Fruit fly (Drosophila melanogaster) whole organism, embryonic: ENCODE data around the gene GAPcenA.

ENCODE experiments used
- B-H2 ChIP-seq: fragments of 200-800 bp; sonication (Bioruptor generic); optimal IDR thresholded peaks from 2 replicates; lab custom pipeline; 2018; ENCODE audit warnings: missing biosample characterization, mild to moderate bottlenecking, missing genetic modification characterization
- Bteb2 ChIP-seq: fragments of 200-800 bp; sonication (Bioruptor generic); optimal IDR thresholded peaks from 2 replicates; lab custom pipeline; 2016; ENCODE audit warnings: missing biosample characterization, missing genetic modification characterization
- CG10274 ChIP-seq: fragments of 200-800 bp; sonication (Bioruptor generic); optimal IDR thresholded peaks from 3 replicates; lab custom pipeline; 2017; ENCODE audit warnings: missing biosample characterization, mild to moderate bottlenecking, missing genetic modification characterization
- CG10654 ChIP-seq: fragments of 200-800 bp; sonication (Bioruptor generic); optimal IDR thresholded peaks from 2 replicates; lab custom pipeline; 2016; ENCODE audit warnings: missing biosample characterization, missing genetic modification characterization
- CG11456 ChIP-seq: fragments of 200-800 bp; sonication (Bioruptor generic); IDR thresholded peaks from 3 replicates; pipeline ENCODE4 v1.3.6; 2022; ENCODE audit warnings: missing biosample characterization, missing genetic modification characterization
- CG11696 ChIP-seq: fragments of 200-800 bp; sonication (Bioruptor generic); IDR thresholded peaks from 2 replicates; pipeline ENCODE4 v1.3.6; 2022; ENCODE audit warnings: missing biosample characterization, missing genetic modification characterization
- CG12659 ChIP-seq: fragments of 200-800 bp; sonication (Bioruptor generic); optimal IDR thresholded peaks from 3 replicates; lab custom pipeline; 2017; ENCODE audit warnings: mild to moderate bottlenecking, missing biosample characterization, missing genetic modification reagents, missing genetic modification characterization
- CG12744 ChIP-seq: fragments of 200-800 bp; sonication (Bioruptor generic); optimal IDR thresholded peaks from 2 replicates; lab custom pipeline; 2016; ENCODE audit warnings: missing biosample characterization, missing genetic modification characterization
- CG14014 ChIP-seq: fragments of 200-800 bp; sonication (Bioruptor generic); IDR thresholded peaks from 2 replicates; pipeline ENCODE4 v1.3.6; 2022; ENCODE audit warnings: missing biosample characterization, missing genetic modification characterization
- CG14965 ChIP-seq: fragments of 200-800 bp; sonication (Bioruptor generic); optimal IDR thresholded peaks from 2 replicates; lab custom pipeline; 2016; ENCODE audit warnings: missing biosample characterization, missing genetic modification characterization, borderline replicate concordance
- CG18599 ChIP-seq: fragments of 200-800 bp; sonication (Bioruptor generic); optimal IDR thresholded peaks from 3 replicates; lab custom pipeline; 2017; ENCODE audit warnings: missing biosample characterization, missing genetic modification characterization, mild to moderate bottlenecking, moderate library complexity, missing genetic modification reagents
- CG2116 ChIP-seq: fragments of 200-800 bp; sonication (Bioruptor generic); optimal IDR thresholded peaks from 3 replicates; lab custom pipeline; 2018; ENCODE audit warnings: missing biosample characterization, mild to moderate bottlenecking, missing genetic modification characterization
- CG31441 ChIP-seq: fragments of 200-800 bp; sonication (Bioruptor generic); IDR thresholded peaks from 2 replicates; pipeline ENCODE4 v1.3.6; 2022; ENCODE audit warnings: missing biosample characterization, missing genetic modification characterization
- CG32532 ChIP-seq: fragments of 200-800 bp; sonication (Bioruptor generic); IDR thresholded peaks from 2 replicates; pipeline ENCODE4 v1.3.6; 2022; ENCODE audit warnings: missing biosample characterization, missing genetic modification characterization
- CG4707 ChIP-seq: fragments of 200-800 bp; sonication (Bioruptor generic); optimal IDR thresholded peaks from 2 replicates; lab custom pipeline; 2018; ENCODE audit warnings: missing biosample characterization, mild to moderate bottlenecking, missing genetic modification characterization, moderate library complexity
- CG4854 ChIP-seq: fragments of 200-800 bp; sonication (Bioruptor generic); optimal IDR thresholded peaks from 2 replicates; lab custom pipeline; 2016; ENCODE audit warnings: missing biosample characterization, missing genetic modification characterization, inconsistent platforms
- CG7745 ChIP-seq: fragments of 200-800 bp; sonication (Bioruptor generic); optimal IDR thresholded peaks from 2 replicates; lab custom pipeline; 2018; ENCODE audit warnings: missing biosample characterization, mild to moderate bottlenecking, missing genetic modification characterization, moderate library complexity
- CG7786 ChIP-seq: fragments of 200-800 bp; sonication (Bioruptor generic); optimal IDR thresholded peaks from 2 replicates; lab custom pipeline; 2016; ENCODE audit warnings: missing biosample characterization, missing genetic modification characterization
- CG8478 ChIP-seq: fragments of >200 bp; optimal IDR thresholded peaks from 2 replicates; lab custom pipeline; 2018
- CG9437 ChIP-seq: fragments of 200-800 bp; sonication (Bioruptor generic); optimal IDR thresholded peaks from 2 replicates; lab custom pipeline; 2018; ENCODE audit warnings: missing biosample characterization, mild to moderate bottlenecking, missing genetic modification characterization
- Camta ChIP-seq: fragments of 200-800 bp; sonication (Bioruptor generic); optimal IDR thresholded peaks from 2 replicates; lab custom pipeline; 2016; ENCODE audit warnings: missing biosample characterization, missing genetic modification characterization
- D ChIP-seq, 2 experiments: fragments of 200-800 bp in 1 of 2; fragments of >200 bp in 1 of 2; sonication (Bioruptor generic) in 1 of 2; optimal IDR thresholded peaks; 2 replicates in 1 of 2; 3 replicates in 1 of 2; lab custom pipeline; 2017; ENCODE audit warnings: mild to moderate bottlenecking in 1 of 2, missing biosample characterization in 1 of 2, missing genetic modification characterization in 1 of 2, missing genetic modification reagents in 1 of 2
- Fer2 ChIP-seq: fragments of 200-800 bp; sonication (Bioruptor generic); optimal IDR thresholded peaks from 2 replicates; lab custom pipeline; 2018; ENCODE audit warnings: missing biosample characterization, mild to moderate bottlenecking, missing genetic modification characterization, moderate library complexity
- HLH54F ChIP-seq: fragments of 200-800 bp; sonication (Bioruptor generic); optimal IDR thresholded peaks from 3 replicates; lab custom pipeline; 2016; ENCODE audit warnings: missing biosample characterization, missing genetic modification characterization
- HmgD ChIP-seq: fragments of 200-800 bp; sonication (Bioruptor generic); optimal IDR thresholded peaks from 3 replicates; lab custom pipeline; 2016; ENCODE audit warnings: missing biosample characterization, missing genetic modification characterization
- Scr ChIP-seq: fragments of 200-800 bp; sonication (Bioruptor generic); IDR thresholded peaks from 2 replicates; pipeline ENCODE4 v1.3.6; 2022; ENCODE audit warnings: missing biosample characterization, missing genetic modification characterization; ENCODE audit not compliant: partially characterized antibody
- Vsx1 ChIP-seq: fragments of 200-800 bp; sonication (Bioruptor generic); optimal IDR thresholded peaks from 2 replicates; lab custom pipeline; 2017; ENCODE audit warnings: missing biosample characterization, mild to moderate bottlenecking, missing genetic modification characterization, missing genetic modification reagents
- Xrp1 ChIP-seq: fragments of 200-800 bp; sonication (Bioruptor generic); IDR thresholded peaks from 2 replicates; pipeline ENCODE4 v1.3.6; 2022; ENCODE audit warnings: missing biosample characterization, missing genetic modification characterization
- aop ChIP-seq: fragments of 200-800 bp; sonication (Bioruptor generic); IDR thresholded peaks from 2 replicates; pipeline ENCODE4 v1.3.6; 2022; ENCODE audit warnings: missing biosample characterization, missing genetic modification characterization
- az2 ChIP-seq: fragments of 200-800 bp; sonication (Bioruptor generic); optimal IDR thresholded peaks from 3 replicates; lab custom pipeline; 2016; ENCODE audit warnings: missing biosample characterization, missing genetic modification characterization
- bcd ChIP-seq: fragments of 200-800 bp; sonication (Bioruptor generic); optimal IDR thresholded peaks from 2 replicates; lab custom pipeline; 2017; ENCODE audit warnings: missing biosample characterization, mild to moderate bottlenecking, missing genetic modification characterization
- btn ChIP-seq: fragments of 200-800 bp; sonication (Bioruptor generic); optimal IDR thresholded peaks from 2 replicates; lab custom pipeline; 2016; ENCODE audit warnings: missing biosample characterization, missing genetic modification characterization
- ci ChIP-seq: fragments of 200-800 bp; sonication (Bioruptor generic); IDR thresholded peaks from 3 replicates; pipeline ENCODE4 v1.3.6; 2022; ENCODE audit warnings: missing biosample characterization, missing genetic modification characterization
- crp ChIP-seq, 2 experiments: fragments of 200-800 bp; sonication (Bioruptor generic); optimal IDR thresholded peaks; 2 replicates in 1 of 2; 3 replicates in 1 of 2; lab custom pipeline; 2017; ENCODE audit warnings: missing biosample characterization in 2 of 2, missing genetic modification characterization in 2 of 2, mild to moderate bottlenecking in 1 of 2, moderate library complexity in 1 of 2
- danr ChIP-seq: fragments of 200-800 bp; sonication (Bioruptor generic); IDR thresholded peaks from 2 replicates; pipeline ENCODE4 v1.3.6; 2022; ENCODE audit warnings: missing biosample characterization, missing genetic modification characterization
- exex ChIP-seq: fragments of 200-800 bp; sonication (Bioruptor generic); optimal IDR thresholded peaks from 4 replicates; lab custom pipeline; 2018; ENCODE audit warnings: missing biosample characterization, mild to moderate bottlenecking, missing genetic modification characterization, moderate library complexity
- her ChIP-seq: fragments of 200-800 bp; sonication (Bioruptor generic); optimal IDR thresholded peaks from 2 replicates; lab custom pipeline; 2016; ENCODE audit warnings: missing biosample characterization, missing genetic modification characterization
- hkb ChIP-seq, 2 experiments: fragments of 200-800 bp in 1 of 2; fragments of >200 bp in 1 of 2; sonication (Bioruptor generic) in 1 of 2; IDR thresholded peaks in 1 of 2; optimal IDR thresholded peaks in 1 of 2; 2 replicates each; pipeline versions ENCODE4 v1.3.6 to Lab custom; 2017 to 2022; ENCODE audit warnings: missing biosample characterization in 1 of 2, missing genetic modification characterization in 1 of 2
- ind ChIP-seq: fragments of 200-800 bp; sonication (Bioruptor generic); optimal IDR thresholded peaks from 3 replicates; lab custom pipeline; 2016; ENCODE audit warnings: missing biosample characterization, missing genetic modification characterization
- jigr1 ChIP-seq: fragments of 200-800 bp; sonication (Bioruptor generic); IDR thresholded peaks from 3 replicates; pipeline ENCODE4 v1.3.6; 2022; ENCODE audit warnings: missing biosample characterization, missing genetic modification characterization
- knrl ChIP-seq: fragments of 200-800 bp; sonication (Bioruptor generic); IDR thresholded peaks from 3 replicates; pipeline ENCODE4 v1.3.6; 2022; ENCODE audit warnings: missing biosample characterization, missing genetic modification characterization; ENCODE audit not compliant: partially characterized antibody
- maf-S ChIP-seq: fragments of 200-800 bp; sonication (Bioruptor generic); optimal IDR thresholded peaks from 2 replicates; lab custom pipeline; 2016; ENCODE audit warnings: missing biosample characterization, missing genetic modification characterization
- nerfin-2 ChIP-seq: fragments of 200-800 bp; sonication (Bioruptor generic); IDR thresholded peaks from 2 replicates; pipeline ENCODE4 v1.3.6; 2022; ENCODE audit warnings: missing biosample characterization, missing genetic modification characterization; ENCODE audit not compliant: partially characterized antibody
- oc ChIP-seq: fragments of 200-800 bp; sonication (Bioruptor generic); optimal IDR thresholded peaks from 2 replicates; lab custom pipeline; 2018; ENCODE audit warnings: missing biosample characterization, mild to moderate bottlenecking, missing genetic modification characterization, moderate library complexity
- pita ChIP-seq: fragments of 200-800 bp; sonication (Bioruptor generic); optimal IDR thresholded peaks from 2 replicates; lab custom pipeline; 2017; ENCODE audit warnings: missing biosample characterization, mild to moderate bottlenecking, missing genetic modification characterization
- pzg ChIP-seq: fragments of 200-800 bp; sonication (Bioruptor generic); optimal IDR thresholded peaks from 3 replicates; lab custom pipeline; 2018; ENCODE audit warnings: missing biosample characterization, mild to moderate bottlenecking, missing genetic modification characterization, moderate library complexity
- sim ChIP-seq: fragments of 200-800 bp; sonication (Bioruptor generic); IDR thresholded peaks from 2 replicates; pipeline ENCODE4 v1.3.6; 2022; ENCODE audit warnings: missing biosample characterization, missing genetic modification characterization
- vnd ChIP-seq: fragments of 200-800 bp; sonication (Bioruptor generic); IDR thresholded peaks from 3 replicates; pipeline ENCODE4 v1.3.6; 2022; ENCODE audit warnings: missing biosample characterization, missing genetic modification characterization; ENCODE audit not compliant: partially characterized antibody
- vvl ChIP-seq: fragments of 200-800 bp; sonication (Bioruptor generic); IDR thresholded peaks from 2 replicates; pipeline ENCODE4 v1.3.6; 2022; ENCODE audit warnings: missing biosample characterization, missing genetic modification characterization

GAPcenA gene

DNA sequence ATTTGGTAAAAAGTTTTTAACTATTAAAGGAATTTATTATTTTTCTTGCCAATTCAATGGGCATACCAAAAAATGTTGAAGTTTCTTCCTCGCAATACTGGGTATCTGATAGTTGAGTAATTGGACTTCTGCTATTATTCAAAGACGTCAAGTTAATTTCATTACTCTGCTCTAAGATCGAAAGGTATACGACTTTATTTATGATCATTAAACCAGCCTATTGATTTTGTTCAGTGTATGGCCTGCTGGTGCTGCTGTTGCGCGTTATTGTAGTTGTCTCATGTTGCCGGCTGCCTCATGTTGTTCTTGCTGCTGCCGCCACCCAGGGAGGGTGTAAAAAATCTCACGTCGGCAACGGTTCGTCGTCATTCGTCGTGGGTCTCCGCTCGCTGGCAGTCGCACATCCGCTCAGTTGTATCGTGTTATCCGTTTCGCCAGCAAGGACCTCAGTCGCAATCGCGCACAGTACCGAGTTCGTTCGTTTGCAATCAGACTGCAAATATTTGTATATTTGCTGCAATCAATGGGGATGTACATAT, 49.3 kb downstream of the GAPcenA start, which contains the start of gene CG7120 (continued):
- TF ChIP-seq D (optimal IDR thresholded peaks at IDR 0.05; lab: Kevin White, UChicago) (no peak), D (GFP tag; optimal IDR thresholded peaks at IDR 0.05; lab: Kevin White, UChicago) (peak; percentile 62), CG10654 (GFP tag; lab: Kevin White, UChicago) (peak; percentile 14), danr (no peak), CG11456 (GFP tag; lab: Robert Waterston, UW) (no peak), jigr1 (GFP tag; lab: Robert Waterston, UW) (no peak), nerfin-2 (GFP tag; lab: Robert Waterston, UW) (peak; percentile 25), CG12744 (GFP tag; lab: Kevin White, UChicago) (no peak), her (GFP tag; lab: Kevin White, UChicago) (no peak), pita (GFP tag; lab: Kevin White, UChicago) (no peak), CG32532 (GFP tag; lab: Robert Waterston, UW) (no peak), bcd (peak; percentile 27), Camta (GFP tag; lab: Kevin White, UChicago) (peak; percentile 1), sim (GFP tag; lab: Robert Waterston, UW) (peak; percentile 32; the same call in 1 of the 2 replicates), B-H2 (GFP tag; lab: Kevin White, UChicago) (no peak), crp (GFP tag; optimal IDR thresholded peaks at IDR 0.05; lab: Kevin White, UChicago) (no peak), hkb (optimal IDR thresholded peaks at IDR 0.05; lab: Kevin White, UChicago) (no peak), hkb (GFP tag; IDR thresholded peaks at IDR 0.05; lab: Robert Waterston, UW) (peak; percentile 43; the same call in 1 of the 2 replicates), maf-S (GFP tag; lab: Kevin White, UChicago) (peak; percentile 26), HLH54F (GFP tag; lab: Kevin White, UChicago) (peak; percentile 20), vvl (GFP tag; lab: Robert Waterston, UW) (no peak), ci (GFP tag; lab: Robert Waterston, UW) (peak; percentile 61; the same call in 1 of the 3 replicates), CG7745 (tag; lab: Kevin White, UChicago) (no peak), aop (no peak), HmgD (peak; percentile 7), btn (GFP tag; lab: Kevin White, UChicago) (peak; percentile 22), az2 (GFP tag; lab: Kevin White, UChicago) (peak; percentile 65), pzg (GFP tag; lab: Kevin White, UChicago) (no peak), CG14014 (peak; percentile 41; the same call in 1 of the 2 replicates), CG4854 (GFP tag; lab: Kevin White, UChicago) (no peak), exex (tag; lab: Kevin White, UChicago) (no peak), CG4707 (GFP tag; lab: Kevin White, UChicago) (no peak), knrl (GFP tag; lab: Robert Waterston, UW) (no peak), CG18599 (GFP tag; lab: Kevin White, UChicago) (peak; percentile 52), oc (tag; lab: Kevin White, UChicago) (no peak), vnd (GFP tag; lab: Robert Waterston, UW) (no peak), CG10274 (GFP tag; lab: Kevin White, UChicago) (no peak), Scr (GFP tag; lab: Robert Waterston, UW) (no peak), CG7786 (peak; percentile 42), CG8478 (lab: Kevin White, UChicago) (peak; percentile 45), CG12659 (peak; percentile 16), Vsx1 (GFP tag; lab: Kevin White, UChicago) (no peak), ind (GFP tag; lab: Kevin White, UChicago) (peak; percentile 62), CG2116 (GFP tag; lab: Kevin White, UChicago) (peak; percentile 5), CG9437 (GFP tag; lab: Kevin White, UChicago) (peak; percentile 54), Bteb2 (GFP tag; lab: Kevin White, UChicago) (peak; percentile 49), Fer2 (tag; lab: Kevin White, UChicago) (no peak), CG14965 (GFP tag; lab: Kevin White, UChicago) (no peak), Xrp1 (GFP tag; lab: Robert Waterston, UW) (no peak; the same call in 1 of the 2 replicates), CG11696 (no peak), CG31441 (GFP tag; lab: Robert Waterston, UW) (peak; percentile 35; the same call in 1 of the 2 replicates)
